Fruit fly (Drosophila melanogaster): ENCODE data around the gene CheB93a.

- TF ChIP-seq CG8478 (optimal IDR thresholded peaks at IDR 0.05) (no peak), usp (GFP tag; optimal IDR thresholded peaks at IDR 0.05) (no peak), psq (optimal IDR thresholded peaks at IDR 0.05) (no peak), Dll (optimal IDR thresholded peaks at IDR 0.05) (no peak), pan (optimal IDR thresholded peaks at IDR 0.05) (no peak), EcR (GFP tag; optimal IDR thresholded peaks at IDR 0.05) (no peak)
These were observed at the start of gene CheB93a for dm6 chr3R:21407145-21407544.
